Worm (Caenorhabditis elegans) whole organism, L4 larva: ENCODE measurements around the gene clec-265.

Experiments
- F37D6.2 ChIP-seq: sonication (generic microtip); optimal IDR thresholded peaks from 2 replicates; lab custom pipeline; 2016; ENCODE audit warnings: mild to moderate bottlenecking, missing genetic modification characterization, missing compliant biosample characterization
- R02D3.7 ChIP-seq: fragments of 150-350 bp; sonication (generic microtip); optimal IDR thresholded peaks from 3 replicates; lab custom pipeline; 2014; ENCODE audit warnings: missing biosample characterization, missing genetic modification characterization
- T26A8.4 ChIP-seq: fragments of 200-800 bp; sonication (Bioruptor generic); IDR thresholded peaks from 2 replicates; pipeline ENCODE4 v1.3.6; 2022; ENCODE audit warnings: missing genetic modification characterization, missing compliant biosample characterization
- Y105C5A.15 ChIP-seq: fragments of 200-800 bp; sonication (Bioruptor generic); IDR thresholded peaks from 2 replicates; pipeline ENCODE4 v1.3.6; 2022; ENCODE audit warnings: missing genetic modification characterization, missing compliant biosample characterization
- Y48G9A.11 ChIP-seq: fragments of 200-800 bp; sonication (Bioruptor generic); IDR thresholded peaks from 2 replicates; pipeline ENCODE4 v1.3.6; 2022; ENCODE audit warnings: missing genetic modification reagents, missing genetic modification characterization, missing compliant biosample characterization
- Y5F2A.4 ChIP-seq: fragments of 200-800 bp; sonication (Bioruptor generic); optimal IDR thresholded peaks from 2 replicates; lab custom pipeline; 2018; ENCODE audit warnings: mild to moderate bottlenecking, missing genetic modification characterization, missing compliant biosample characterization
- aly-2 ChIP-seq: sonication (generic microtip); optimal IDR thresholded peaks from 2 replicates; lab custom pipeline; 2018; ENCODE audit warnings: missing biosample characterization, missing genetic modification characterization
- arid-1 ChIP-seq: fragments of 200-800 bp; sonication (Bioruptor generic); conservative IDR thresholded peaks from 2 replicates; pipeline ENCODE4 v1.3.6; 2022; ENCODE audit warnings: missing genetic modification reagents, missing genetic modification characterization, missing compliant biosample characterization
- attf-4 ChIP-seq: sonication (generic microtip); optimal IDR thresholded peaks from 3 replicates; lab custom pipeline; 2017; ENCODE audit warnings: missing biosample characterization, missing genetic modification characterization
- ceh-28 ChIP-seq: fragments of 150-350 bp; optimal IDR thresholded peaks from 2 replicates; lab custom pipeline; 2014; ENCODE audit warnings: missing biosample characterization, missing genetic modification reagents, missing genetic modification characterization
- ceh-32 ChIP-seq: sonication (generic microtip); optimal IDR thresholded peaks from 2 replicates; lab custom pipeline; 2016; ENCODE audit warnings: mild to moderate bottlenecking, missing genetic modification characterization, missing compliant biosample characterization; ENCODE audit not compliant: poor library complexity
- ceh-62 ChIP-seq: sonication (generic microtip); optimal IDR thresholded peaks from 2 replicates; lab custom pipeline; 2017; ENCODE audit warnings: missing biosample characterization, missing genetic modification characterization
- ces-1 ChIP-seq: fragments of 150-350 bp; sonication (generic microtip); optimal IDR thresholded peaks from 4 replicates; lab custom pipeline; 2014; ENCODE audit warnings: missing biosample characterization, missing genetic modification reagents, missing genetic modification characterization
- daf-16 ChIP-seq, 3 experiments: sonication (generic microtip); optimal IDR thresholded peaks; 2 replicates each; lab custom pipeline; 2016 to 2017; ENCODE audit warnings: missing genetic modification characterization in 3 of 3, missing genetic modification reagents in 3 of 3, mild to moderate bottlenecking in 2 of 3, missing compliant biosample characterization in 2 of 3, missing biosample characterization in 1 of 3, moderate library complexity in 1 of 3
- daf-8 ChIP-seq: fragments of 200-800 bp; sonication (Bioruptor generic); IDR thresholded peaks from 2 replicates; pipeline ENCODE4 v1.3.6; 2022; ENCODE audit warnings: missing genetic modification characterization, missing compliant biosample characterization
- dmd-8 ChIP-seq: fragments of 200-800 bp; sonication (Bioruptor generic); IDR thresholded peaks from 2 replicates; pipeline ENCODE4 v1.3.6; 2022; ENCODE audit warnings: missing genetic modification characterization, missing compliant biosample characterization
- dmd-9 ChIP-seq: fragments of 200-800 bp; sonication (Bioruptor generic); IDR thresholded peaks from 2 replicates; pipeline ENCODE4 v1.3.6; 2022; ENCODE audit warnings: missing genetic modification reagents, missing genetic modification characterization, missing compliant biosample characterization
- dpl-1 ChIP-seq: fragments of 150-350 bp; optimal IDR thresholded peaks from 2 replicates; lab custom pipeline; 2014; ENCODE audit warnings: missing biosample characterization, missing genetic modification reagents, missing genetic modification characterization
- dve-1 ChIP-seq: sonication (generic microtip); optimal IDR thresholded peaks from 2 replicates; lab custom pipeline; 2017; ENCODE audit warnings: antibody characterized with exemption, mild to moderate bottlenecking, missing genetic modification characterization, missing compliant biosample characterization; ENCODE audit not compliant: insufficient read depth
- egl-27 ChIP-seq: sonication (generic microtip); optimal IDR thresholded peaks from 3 replicates; lab custom pipeline; 2017; ENCODE audit warnings: missing biosample characterization, missing genetic modification reagents, missing genetic modification characterization
- egl-43 ChIP-seq: fragments of 200-800 bp; sonication (Bioruptor generic); IDR thresholded peaks from 2 replicates; pipeline ENCODE4 v1.3.6; 2022; ENCODE audit warnings: missing genetic modification reagents, missing genetic modification characterization, missing compliant biosample characterization
- fkh-10 ChIP-seq: fragments of 150-350 bp; optimal IDR thresholded peaks from 2 replicates; lab custom pipeline; 2014; ENCODE audit warnings: missing biosample characterization, missing genetic modification reagents, missing genetic modification characterization
- hif-1 ChIP-seq, 2 experiments: sonication (generic microtip); optimal IDR thresholded peaks; 2 replicates each; lab custom pipeline; 2016 to 2017; ENCODE audit warnings: missing compliant biosample characterization in 2 of 2, missing genetic modification characterization in 2 of 2, missing genetic modification reagents in 2 of 2, missing genotype in 2 of 2, mild to moderate bottlenecking in 1 of 2
- hlh-30 ChIP-seq: sonication (generic microtip); optimal IDR thresholded peaks from 2 replicates; lab custom pipeline; 2017; ENCODE audit warnings: antibody characterized with exemption, mild to moderate bottlenecking, missing genetic modification characterization, missing compliant biosample characterization; ENCODE audit not compliant: insufficient read depth
- lim-7 ChIP-seq: fragments of 200-800 bp; sonication (Bioruptor generic); IDR thresholded peaks from 2 replicates; pipeline ENCODE4 v1.3.6; 2022; ENCODE audit warnings: missing genetic modification characterization, missing compliant biosample characterization
- lin-13 ChIP-seq: fragments of 150-350 bp; optimal IDR thresholded peaks from 2 replicates; lab custom pipeline; 2014; ENCODE audit warnings: missing biosample characterization, missing genetic modification reagents, missing genetic modification characterization
- lin-39 ChIP-seq: fragments of 150-350 bp; optimal IDR thresholded peaks from 2 replicates; lab custom pipeline; 2014; ENCODE audit warnings: missing biosample characterization, missing genetic modification reagents, missing genetic modification characterization
- lsy-2 ChIP-seq, 2 experiments: fragments of 150-350 bp in 1 of 2; sonication (generic microtip) in 1 of 2; optimal IDR thresholded peaks; 2 replicates each; lab custom pipeline; 2014 to 2017; ENCODE audit warnings: missing biosample characterization in 2 of 2, missing genetic modification characterization in 2 of 2
- madf-5 ChIP-seq, 2 experiments: fragments of 200-800 bp; sonication (Bioruptor generic); IDR thresholded peaks; 2 replicates each; pipeline ENCODE4 v1.3.6; 2022; ENCODE audit warnings: missing compliant biosample characterization in 2 of 2, missing genetic modification characterization in 2 of 2
- mxl-2 ChIP-seq: fragments of 200-800 bp; sonication (Bioruptor generic); conservative IDR thresholded peaks from 2 replicates; pipeline ENCODE4 v1.3.6; 2022; ENCODE audit warnings: missing genetic modification reagents, missing genetic modification characterization, missing compliant biosample characterization
- nhr-10 ChIP-seq: fragments of 150-350 bp; optimal IDR thresholded peaks from 2 replicates; lab custom pipeline; 2014; ENCODE audit warnings: missing biosample characterization, missing genetic modification characterization
- nhr-11 ChIP-seq: fragments of 150-350 bp; optimal IDR thresholded peaks from 2 replicates; lab custom pipeline; 2014; ENCODE audit warnings: missing biosample characterization, missing genetic modification characterization
- nhr-111 ChIP-seq: fragments of 200-800 bp; sonication (Bioruptor generic); optimal IDR thresholded peaks from 2 replicates; lab custom pipeline; 2018; ENCODE audit warnings: mild to moderate bottlenecking, missing genetic modification characterization, missing compliant biosample characterization
- nhr-237 ChIP-seq: sonication (generic microtip); optimal IDR thresholded peaks from 2 replicates; lab custom pipeline; 2017; ENCODE audit warnings: missing biosample characterization, missing genetic modification characterization
- nhr-28 ChIP-seq: fragments of 150-350 bp; optimal IDR thresholded peaks from 2 replicates; lab custom pipeline; 2014; ENCODE audit warnings: missing biosample characterization, missing genetic modification characterization
- nhr-41 ChIP-seq: fragments of 200-800 bp; sonication (Bioruptor generic); IDR thresholded peaks from 2 replicates; pipeline ENCODE4 v1.3.6; 2022; ENCODE audit warnings: missing genetic modification reagents, missing genetic modification characterization, missing compliant biosample characterization
- nhr-48 ChIP-seq: sonication (generic microtip); optimal IDR thresholded peaks from 2 replicates; lab custom pipeline; 2016; ENCODE audit warnings: mild to moderate bottlenecking, missing genetic modification characterization, missing compliant biosample characterization
- php-3 ChIP-seq: fragments of 200-800 bp; sonication (Bioruptor generic); IDR thresholded peaks from 2 replicates; pipeline ENCODE4 v1.3.6; 2022; ENCODE audit warnings: missing genetic modification reagents, missing genetic modification characterization, missing compliant biosample characterization
- saeg-2 ChIP-seq: fragments of 200-800 bp; sonication (Bioruptor generic); IDR thresholded peaks from 2 replicates; pipeline ENCODE4 v1.3.6; 2022; ENCODE audit warnings: missing genetic modification reagents, missing genetic modification characterization, missing compliant biosample characterization
- sdz-12 ChIP-seq: fragments of 200-800 bp; sonication (Bioruptor generic); optimal IDR thresholded peaks from 2 replicates; lab custom pipeline; 2018; ENCODE audit warnings: mild to moderate bottlenecking, missing genetic modification characterization, missing compliant biosample characterization
- skn-1 ChIP-seq: fragments of 150-350 bp; optimal IDR thresholded peaks from 2 replicates; lab custom pipeline; 2014; ENCODE audit warnings: missing biosample characterization, missing genetic modification characterization
- snpc-1.2 ChIP-seq: fragments of 200-800 bp; sonication (Bioruptor generic); IDR thresholded peaks from 2 replicates; pipeline ENCODE4 v1.3.6; 2022; ENCODE audit warnings: missing genetic modification reagents, missing genetic modification characterization, missing compliant biosample characterization
- snpc-4 ChIP-seq: fragments of 150-350 bp; optimal IDR thresholded peaks from 2 replicates; lab custom pipeline; 2014; ENCODE audit warnings: missing biosample characterization, missing genetic modification characterization
- spr-1 ChIP-seq: sonication (generic microtip); optimal IDR thresholded peaks from 2 replicates; lab custom pipeline; 2016; ENCODE audit warnings: mild to moderate bottlenecking, missing genetic modification characterization, missing compliant biosample characterization
- unc-130 ChIP-seq: sonication (generic microtip); optimal IDR thresholded peaks from 2 replicates; lab custom pipeline; 2016; ENCODE audit warnings: missing genetic modification reagents, missing genetic modification characterization, missing compliant biosample characterization
- unc-39 ChIP-seq: sonication (generic microtip); optimal IDR thresholded peaks from 2 replicates; lab custom pipeline; 2017; ENCODE audit warnings: missing biosample characterization, missing genetic modification characterization
- zag-1 ChIP-seq: fragments of 150-350 bp; optimal IDR thresholded peaks from 2 replicates; lab custom pipeline; 2014; ENCODE audit warnings: missing biosample characterization, missing genetic modification characterization
- zfp-2 ChIP-seq: sonication (generic microtip); optimal IDR thresholded peaks from 2 replicates; lab custom pipeline; 2016; ENCODE audit warnings: mild to moderate bottlenecking, missing genetic modification characterization, missing compliant biosample characterization
- zfp-3 ChIP-seq: fragments of 200-800 bp; sonication (Bioruptor generic); conservative IDR thresholded peaks from 2 replicates; pipeline ENCODE4 v1.3.6; 2022; ENCODE audit warnings: missing genetic modification reagents, missing genetic modification characterization, missing compliant biosample characterization
- zip-2 ChIP-seq: fragments of 150-350 bp; optimal IDR thresholded peaks from 2 replicates; lab custom pipeline; 2014; ENCODE audit warnings: missing biosample characterization, missing genetic modification characterization
- ztf-7 ChIP-seq: fragments of 150-350 bp; optimal IDR thresholded peaks from 2 replicates; lab custom pipeline; 2014; ENCODE audit warnings: missing biosample characterization, missing genetic modification characterization

clec-265 gene

ce11 chrX:3035972-3036379, 4.4 kb downstream of the clec-265 start (continued):
- no peak for TF ChIP-seq unc-39 (tag; lab: Kevin White, UChicago)
- TF ChIP-seq F37D6.2 (tag; lab: Kevin White, UChicago), result peak; percentile 94
- TF ChIP-seq egl-27 (tag; lab: Kevin White, UChicago), result peak; percentile 81
- peak; percentile 82 for TF ChIP-seq dve-1 (tag; lab: Kevin White, UChicago)
- TF ChIP-seq Y48G9A.11 (GFP tag; lab: Robert Waterston, UW), result peak; percentile 91
- peak; percentile 83 for TF ChIP-seq lin-13 (GFP tag; lab: Kevin White, UChicago)
- TF ChIP-seq egl-43, result peak; percentile 99
- TF ChIP-seq lin-39, result peak; percentile 39
- TF ChIP-seq nhr-10 (tag; lab: Kevin White, UChicago), result peak; percentile 81
- peak; percentile 63 for TF ChIP-seq nhr-28 (tag; lab: Kevin White, UChicago)
- peak; percentile 67 to 88 for TF ChIP-seq lsy-2 (tag; optimal IDR thresholded peaks at IDR 0.05; lab: Kevin White, UChicago)
- peak; percentile 96 to 98 for TF ChIP-seq madf-5 (GFP tag; IDR thresholded peaks at IDR 0.05; lab: Robert Waterston, UW)
- TF ChIP-seq nhr-48 (tag; lab: Kevin White, UChicago), result peak; percentile 89
- TF ChIP-seq R02D3.7 (tag; lab: Kevin White, UChicago), result peak; percentile 29
- TF ChIP-seq attf-4 (tag; lab: Kevin White, UChicago), result no peak
- TF ChIP-seq Y5F2A.4 (GFP tag; lab: Kevin White, UChicago), result peak; percentile 92
- TF ChIP-seq aly-2, result no peak
- TF ChIP-seq ces-1, result peak; percentile 86
- peak; percentile 86 for TF ChIP-seq ceh-32
- peak; percentile 51 for TF ChIP-seq dpl-1 (GFP tag; lab: Kevin White, UChicago)
- peak; percentile 100 for TF ChIP-seq dmd-8 (GFP tag; lab: Robert Waterston, UW)
- TF ChIP-seq mxl-2 (GFP tag; lab: Robert Waterston, UW), result peak; percentile 90
- TF ChIP-seq lim-7 (GFP tag; lab: Robert Waterston, UW), result peak; percentile 99
- no peak for TF ChIP-seq ceh-28
- TF ChIP-seq ceh-62 (tag; lab: Kevin White, UChicago), result no peak
- peak; percentile 97 for TF ChIP-seq T26A8.4
- peak; percentile 78 for TF ChIP-seq zag-1 (tag; lab: Kevin White, UChicago)
- peak; percentile 96 for TF ChIP-seq dmd-9
- peak; percentile 95 for TF ChIP-seq daf-8 (GFP tag; lab: Robert Waterston, UW)
- peak; percentile 96 for TF ChIP-seq snpc-1.2 (GFP tag; lab: Robert Waterston, UW)
- TF ChIP-seq snpc-4 (tag; lab: Kevin White, UChicago), result no peak
- TF ChIP-seq spr-1 (tag; lab: Kevin White, UChicago), result peak; percentile 94
- peak; percentile 95 for TF ChIP-seq saeg-2 (GFP tag; lab: Robert Waterston, UW)
- peak; percentile 95 for TF ChIP-seq zfp-3
- peak; percentile 94 for TF ChIP-seq nhr-111
- peak; percentile 78 for TF ChIP-seq zfp-2 (tag; lab: Kevin White, UChicago)
- peak; percentile 90 for TF ChIP-seq ztf-7 (tag; lab: Kevin White, UChicago)
- TF ChIP-seq nhr-237 (tag; lab: Kevin White, UChicago), result peak; percentile 1
- peak; percentile 99 for TF ChIP-seq Y105C5A.15 (GFP tag; lab: Robert Waterston, UW)
- TF ChIP-seq nhr-41 (GFP tag; lab: Robert Waterston, UW), result peak; percentile 99
- peak; percentile 71 for TF ChIP-seq unc-130 (GFP tag; lab: Kevin White, UChicago)
- peak; percentile 87 for TF ChIP-seq zip-2 (tag; lab: Kevin White, UChicago)
- TF ChIP-seq skn-1, result no peak
- peak; percentile 97 for TF ChIP-seq arid-1 (GFP tag; lab: Robert Waterston, UW)
- TF ChIP-seq php-3 (GFP tag; lab: Robert Waterston, UW), result peak; percentile 96
- peak; percentile 84 to 96 for TF ChIP-seq daf-16 (GFP tag; optimal IDR thresholded peaks at IDR 0.05; lab: Kevin White, UChicago)
- peak; percentile 85 for TF ChIP-seq daf-16 (tag; optimal IDR thresholded peaks at IDR 0.05; lab: Kevin White, UChicago)
- peak; percentile 86 for TF ChIP-seq fkh-10
- TF ChIP-seq sdz-12 (GFP tag; lab: Kevin White, UChicago), result peak; percentile 99
- TF ChIP-seq hif-1 (tag; optimal IDR thresholded peaks at IDR 0.05; lab: Kevin White, UChicago), result peak; percentile 75 to 87
- TF ChIP-seq hlh-30 (tag; lab: Kevin White, UChicago), result peak; percentile 83
- TF ChIP-seq nhr-11, result peak; percentile 89
